Fruit fly (Drosophila melanogaster): ENCODE data around the gene Etfb.

Gene Etfb

dm6 chr3R:29830925-29831324 is 28.2 kb upstream of the Etfb start:
- no peak for TF ChIP-seq Hr83 (GFP tag; optimal IDR thresholded peaks at IDR 0.05; ENCODE audit: poor library complexity, severe bottlenecking)
- no peak for TF ChIP-seq Dfd (GFP tag; optimal IDR thresholded peaks at IDR 0.05)
- no peak for TF ChIP-seq CG32264 (GFP tag; optimal IDR thresholded peaks at IDR 0.05)
- no peak for TF ChIP-seq rgr (GFP tag; optimal IDR thresholded peaks at IDR 0.05)
- TF ChIP-seq fru (GFP tag; optimal IDR thresholded peaks at IDR 0.05), result no peak
- no peak for TF ChIP-seq woc (GFP tag; optimal IDR thresholded peaks at IDR 0.05)
- TF ChIP-seq jim (GFP tag; optimal IDR thresholded peaks at IDR 0.05), result no peak
- TF ChIP-seq OdsH (GFP tag; optimal IDR thresholded peaks at IDR 0.05), result no peak
- no peak for TF ChIP-seq sage (GFP tag; optimal IDR thresholded peaks at IDR 0.05)
- no peak for TF ChIP-seq tai (GFP tag; optimal IDR thresholded peaks at IDR 0.05)

- TF ChIP-seq Rel (GFP tag; optimal IDR thresholded peaks at IDR 0.05), result peak; percentile 14
- no peak for TF ChIP-seq Rel (tag; optimal IDR thresholded peaks at IDR 0.05)
- TF ChIP-seq Vsx2 (GFP tag; optimal IDR thresholded peaks at IDR 0.05; ENCODE audit: partially characterized antibody), result peak; percentile 37
- no peak for TF ChIP-seq jim (GFP tag; optimal IDR thresholded peaks at IDR 0.05)
These were observed 26.6 kb upstream of the Etfb start for dm6 chr3R:29829228-29829786.

- no peak for TF ChIP-seq Hnf4 (GFP tag; optimal IDR thresholded peaks at IDR 0.05)
- no peak for TF ChIP-seq Abd-B (GFP tag; optimal IDR thresholded peaks at IDR 0.05)
- no peak for TF ChIP-seq tai (GFP tag; optimal IDR thresholded peaks at IDR 0.05)
- no peak for TF ChIP-seq Dfd (GFP tag; optimal IDR thresholded peaks at IDR 0.05)
- TF ChIP-seq lola (GFP tag; optimal IDR thresholded peaks at IDR 0.05), result no peak
- TF ChIP-seq dl (GFP tag; optimal IDR thresholded peaks at IDR 0.05; ENCODE audit: insufficient read depth in 1 of 2, partially characterized antibody in 2 of 2), result no peak
- no peak for TF ChIP-seq br (GFP tag; optimal IDR thresholded peaks at IDR 0.05)
- TF ChIP-seq sv (GFP tag; optimal IDR thresholded peaks at IDR 0.05), result no peak
- no peak for TF ChIP-seq ey (GFP tag; optimal IDR thresholded peaks at IDR 0.05)
- TF ChIP-seq Jra (GFP tag; optimal IDR thresholded peaks at IDR 0.05), result no peak
- TF ChIP-seq OdsH (GFP tag; optimal IDR thresholded peaks at IDR 0.05), result no peak
- TF ChIP-seq pan (optimal IDR thresholded peaks at IDR 0.05), result no peak
- no peak for TF ChIP-seq HLH106 (tag; optimal IDR thresholded peaks at IDR 0.05)
- TF ChIP-seq h (GFP tag; optimal IDR thresholded peaks at IDR 0.05), result no peak
- no peak for TF ChIP-seq GATAd (GFP tag; optimal IDR thresholded peaks at IDR 0.05)
- no peak for TF ChIP-seq rgr (GFP tag; optimal IDR thresholded peaks at IDR 0.05)
- no peak for TF ChIP-seq N (GFP tag; optimal IDR thresholded peaks at IDR 0.05)
- no peak for TF ChIP-seq Hr83 (GFP tag; optimal IDR thresholded peaks at IDR 0.05; ENCODE audit: poor library complexity, severe bottlenecking)
- TF ChIP-seq usp (GFP tag; optimal IDR thresholded peaks at IDR 0.05), result no peak
These were observed 15.9 kb upstream of the Etfb start, which contains the start of gene neo for dm6 chr3R:29818434-29819268. neo (plus strand) TSS chr3R:29819131.

- no peak for TF ChIP-seq Mio (GFP tag; optimal IDR thresholded peaks at IDR 0.05)
- TF ChIP-seq Hr83 (GFP tag; optimal IDR thresholded peaks at IDR 0.05; ENCODE audit: poor library complexity, severe bottlenecking), result no peak
- no peak for TF ChIP-seq pan (optimal IDR thresholded peaks at IDR 0.05)
- TF ChIP-seq rgr (GFP tag; optimal IDR thresholded peaks at IDR 0.05), result no peak
- no peak for TF ChIP-seq Dif (GFP tag; optimal IDR thresholded peaks at IDR 0.05; ENCODE audit: partially characterized antibody)
- TF ChIP-seq h (GFP tag; optimal IDR thresholded peaks at IDR 0.05), result no peak
- TF ChIP-seq sage (GFP tag; optimal IDR thresholded peaks at IDR 0.05), result no peak
- no peak for TF ChIP-seq Jra (GFP tag; optimal IDR thresholded peaks at IDR 0.05)
- no peak for TF ChIP-seq dl (GFP tag; optimal IDR thresholded peaks at IDR 0.05; ENCODE audit: insufficient read depth in 1 of 2, partially characterized antibody in 2 of 2)
- TF ChIP-seq Hnf4 (GFP tag; optimal IDR thresholded peaks at IDR 0.05), result no peak
- TF ChIP-seq OdsH (GFP tag; optimal IDR thresholded peaks at IDR 0.05), result no peak
- no peak for TF ChIP-seq lola (GFP tag; optimal IDR thresholded peaks at IDR 0.05)
- no peak for TF ChIP-seq HLH106 (tag; optimal IDR thresholded peaks at IDR 0.05)
- TF ChIP-seq jim (GFP tag; optimal IDR thresholded peaks at IDR 0.05), result no peak
- no peak for TF ChIP-seq dmrt93B (GFP tag; optimal IDR thresholded peaks at IDR 0.05)
- TF ChIP-seq Hr78 (GFP tag; optimal IDR thresholded peaks at IDR 0.05), result no peak
- no peak for TF ChIP-seq N (GFP tag; optimal IDR thresholded peaks at IDR 0.05)
- no peak for TF ChIP-seq GATAd (GFP tag; optimal IDR thresholded peaks at IDR 0.05)
These were observed 14.9 kb upstream of the Etfb start, which contains the start of gene CG7829 for dm6 chr3R:29817664-29818063. CG7829 (minus strand) TSS chr3R:29817764.

All from whole organism, wandering third instar larva.